Worm (Caenorhabditis elegans) whole organism, L2 larva: ENCODE data around the gene C54F6.20.

Experiments
- C34F6.9 ChIP-seq: fragments of 150-350 bp; optimal IDR thresholded peaks from 2 replicates; lab custom pipeline; 2014; ENCODE audit warnings: missing biosample characterization, missing genetic modification characterization
- Y55F3AM.14 ChIP-seq: fragments of 200-800 bp; sonication (Bioruptor generic); optimal IDR thresholded peaks from 2 replicates; lab custom pipeline; 2018; ENCODE audit warnings: mild to moderate bottlenecking, missing genetic modification characterization, missing compliant biosample characterization
- ZK546.5 ChIP-seq: sonication (generic microtip); optimal IDR thresholded peaks from 2 replicates; lab custom pipeline; 2017; ENCODE audit warnings: missing biosample characterization, missing genetic modification characterization
- alr-1 ChIP-seq: fragments of 150-350 bp; optimal IDR thresholded peaks from 2 replicates; lab custom pipeline; 2014; ENCODE audit warnings: missing biosample characterization, missing genetic modification characterization
- aly-2 ChIP-seq: fragments of 150-350 bp; optimal IDR thresholded peaks from 2 replicates; lab custom pipeline; 2014; ENCODE audit warnings: missing biosample characterization, missing genetic modification characterization
- ama-1 ChIP-seq: fragments of 150-350 bp; optimal IDR thresholded peaks from 2 replicates; lab custom pipeline; 2018; ENCODE audit warnings: inconsistent platforms
- blmp-1 ChIP-seq: sonication (generic microtip); optimal IDR thresholded peaks from 2 replicates; lab custom pipeline; 2017; ENCODE audit warnings: missing genetic modification characterization, mild to moderate bottlenecking, missing compliant biosample characterization, antibody characterized with exemption, moderate library complexity; ENCODE audit not compliant: insufficient read depth
- ceh-16 ChIP-seq: fragments of 150-350 bp; optimal IDR thresholded peaks from 2 replicates; lab custom pipeline; 2014; ENCODE audit warnings: missing biosample characterization, missing genetic modification characterization
- ceh-82 ChIP-seq: fragments of 150-350 bp; optimal IDR thresholded peaks from 2 replicates; lab custom pipeline; 2014; ENCODE audit warnings: missing biosample characterization, missing genetic modification characterization
- crh-2 ChIP-seq: sonication (generic microtip); optimal IDR thresholded peaks from 2 replicates; lab custom pipeline; 2017; ENCODE audit warnings: missing biosample characterization, missing genetic modification characterization
- dmd-4 ChIP-seq: sonication (generic microtip); optimal IDR thresholded peaks from 2 replicates; lab custom pipeline; 2017; ENCODE audit warnings: missing biosample characterization, missing genetic modification characterization
- elt-1 ChIP-seq: fragments of 150-350 bp; optimal IDR thresholded peaks from 2 replicates; lab custom pipeline; 2014; ENCODE audit warnings: missing biosample characterization, missing genetic modification characterization
- elt-3 ChIP-seq: sonication (generic microtip); optimal IDR thresholded peaks from 2 replicates; lab custom pipeline; 2017; ENCODE audit warnings: missing biosample characterization, missing genetic modification characterization
- fos-1 ChIP-seq: fragments of 150-350 bp; optimal IDR thresholded peaks from 2 replicates; lab custom pipeline; 2014; ENCODE audit warnings: missing biosample characterization, missing genetic modification characterization
- gmeb-1 ChIP-seq: fragments of 150-350 bp; optimal IDR thresholded peaks from 2 replicates; lab custom pipeline; 2014; ENCODE audit warnings: missing biosample characterization, missing genetic modification characterization
- lin-11 ChIP-seq: fragments of 150-350 bp; sonication (generic microtip); optimal IDR thresholded peaks from 2 replicates; lab custom pipeline; 2014; ENCODE audit warnings: missing biosample characterization, missing genetic modification characterization, inconsistent platforms, mixed read lengths
- lin-13 ChIP-seq: fragments of 150-350 bp; optimal IDR thresholded peaks from 2 replicates; lab custom pipeline; 2014; ENCODE audit warnings: missing biosample characterization, missing genetic modification reagents, missing genetic modification characterization
- lin-39 ChIP-seq: fragments of 150-350 bp; optimal IDR thresholded peaks from 2 replicates; lab custom pipeline; 2014; ENCODE audit warnings: missing biosample characterization, missing genetic modification reagents, missing genetic modification characterization
- lsy-2 ChIP-seq, 2 experiments: fragments of 150-350 bp in 1 of 2; sonication (generic microtip) in 1 of 2; optimal IDR thresholded peaks; 2 replicates each; lab custom pipeline; 2014 to 2017; ENCODE audit warnings: missing biosample characterization in 2 of 2, missing genetic modification characterization in 2 of 2
- mab-5 ChIP-seq: fragments of 150-350 bp; optimal IDR thresholded peaks from 2 replicates; lab custom pipeline; 2014; ENCODE audit warnings: missing biosample characterization, missing genetic modification characterization
- mbf-1 ChIP-seq: sonication (generic microtip); optimal IDR thresholded peaks from 2 replicates; lab custom pipeline; 2017; ENCODE audit warnings: missing biosample characterization, missing genetic modification characterization
- mdl-1 ChIP-seq, 2 experiments: fragments of 150-350 bp in 1 of 2; sonication (generic microtip) in 1 of 2; optimal IDR thresholded peaks; 2 replicates each; lab custom pipeline; 2017; ENCODE audit warnings: missing biosample characterization in 2 of 2, missing genetic modification characterization in 2 of 2
- nhr-10 ChIP-seq: sonication (generic microtip); optimal IDR thresholded peaks from 2 replicates; lab custom pipeline; 2017; ENCODE audit warnings: missing biosample characterization, missing genetic modification characterization
- nhr-11 ChIP-seq: fragments of 150-350 bp; optimal IDR thresholded peaks from 2 replicates; lab custom pipeline; 2014; ENCODE audit warnings: missing biosample characterization, missing genetic modification characterization
- nhr-21 ChIP-seq: fragments of 150-350 bp; optimal IDR thresholded peaks from 2 replicates; lab custom pipeline; 2014; ENCODE audit warnings: missing biosample characterization, missing genetic modification characterization
- nhr-23 ChIP-seq: fragments of 150-350 bp; optimal IDR thresholded peaks from 2 replicates; lab custom pipeline; 2014; ENCODE audit warnings: missing biosample characterization, missing genetic modification reagents, missing genetic modification characterization
- nhr-237 ChIP-seq: fragments of 150-350 bp; optimal IDR thresholded peaks from 2 replicates; lab custom pipeline; 2014; ENCODE audit warnings: missing biosample characterization, missing genetic modification characterization
- nhr-25 ChIP-seq: fragments of 150-350 bp; sonication (generic microtip); optimal IDR thresholded peaks from 3 replicates; lab custom pipeline; 2014; ENCODE audit warnings: missing biosample characterization, missing genetic modification characterization
- nhr-6 ChIP-seq: fragments of 150-350 bp; optimal IDR thresholded peaks from 2 replicates; lab custom pipeline; 2014; ENCODE audit warnings: missing biosample characterization, missing genetic modification characterization
- nhr-77 ChIP-seq: fragments of 150-350 bp; optimal IDR thresholded peaks from 2 replicates; lab custom pipeline; 2014; ENCODE audit warnings: missing biosample characterization, missing genetic modification characterization
- sma-3 ChIP-seq: sonication (generic microtip); optimal IDR thresholded peaks from 2 replicates; lab custom pipeline; 2016; ENCODE audit warnings: missing genetic modification reagents, missing genetic modification characterization, missing compliant biosample characterization
- sma-9 ChIP-seq, 2 experiments: fragments of 150-350 bp in 1 of 2; sonication (generic microtip) in 1 of 2; optimal IDR thresholded peaks; 2 replicates each; lab custom pipeline; 2014 to 2016; ENCODE audit warnings: missing genetic modification characterization in 2 of 2, mild to moderate bottlenecking in 1 of 2, missing biosample characterization in 1 of 2, missing compliant biosample characterization in 1 of 2, missing genetic modification reagents in 1 of 2, moderate library complexity in 1 of 2
- snpc-4 ChIP-seq: fragments of 150-350 bp; optimal IDR thresholded peaks from 2 replicates; lab custom pipeline; 2014; ENCODE audit warnings: missing biosample characterization, missing genetic modification characterization
- unc-39 ChIP-seq: fragments of 150-350 bp; optimal IDR thresholded peaks from 2 replicates; lab custom pipeline; 2014; ENCODE audit warnings: missing biosample characterization, missing genetic modification characterization
- unc-55 ChIP-seq: fragments of 150-350 bp; sonication (generic microtip); optimal IDR thresholded peaks from 3 replicates; lab custom pipeline; 2014; ENCODE audit warnings: missing biosample characterization, missing genetic modification reagents, missing genetic modification characterization
- unc-62 ChIP-seq: fragments of 150-350 bp; optimal IDR thresholded peaks from 2 replicates; lab custom pipeline; 2014; ENCODE audit warnings: missing biosample characterization, missing genetic modification reagents, missing genetic modification characterization
- zag-1 ChIP-seq: fragments of 150-350 bp; optimal IDR thresholded peaks from 2 replicates; lab custom pipeline; 2014; ENCODE audit warnings: missing biosample characterization, missing genetic modification characterization
- ztf-1 ChIP-seq: fragments of 200-800 bp; sonication (Bioruptor generic); conservative IDR thresholded peaks from 2 replicates; pipeline ENCODE4 v1.3.6; 2022; ENCODE audit warnings: missing genetic modification characterization, missing compliant biosample characterization
- ztf-4 ChIP-seq: fragments of 150-350 bp; optimal IDR thresholded peaks from 2 replicates; lab custom pipeline; 2014; ENCODE audit warnings: missing biosample characterization, missing genetic modification characterization

The C54F6.20 gene

DNA sequence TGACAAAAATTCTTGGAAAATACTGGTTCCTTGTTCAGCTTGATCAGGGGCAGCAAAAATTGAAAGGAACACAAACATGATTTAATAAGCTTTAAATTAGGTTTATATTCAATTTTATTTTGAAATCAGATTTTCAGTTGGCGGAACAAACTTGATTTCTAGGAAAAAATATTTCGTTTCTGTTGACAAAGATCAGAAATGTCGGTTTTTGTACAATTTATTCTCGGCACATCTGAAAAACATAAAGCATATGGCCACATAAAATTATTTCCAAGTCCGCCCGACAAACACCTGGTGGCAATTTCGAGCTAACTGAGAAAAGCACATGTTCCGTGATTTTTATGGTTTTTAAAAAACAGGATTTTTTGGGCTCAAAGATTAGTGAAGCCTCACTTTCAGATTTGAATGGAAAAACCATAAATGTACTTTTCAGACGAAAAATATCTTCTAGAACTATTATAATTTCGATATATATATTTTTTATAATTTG, 29.4 kb downstream of the C54F6.20 start, which contains the start of gene ttr-10:
TSS of gene ttr-10 (minus strand) at position 51 of the 490 bp plus-strand sequence.
- TF ChIP-seq elt-3 (tag; lab: Kevin White, UChicago): no peak
- no peak for TF ChIP-seq lin-11 (tag; lab: Kevin White, UChicago)
- TF ChIP-seq lin-39 (tag; lab: Kevin White, UChicago): no peak
- no peak for TF ChIP-seq zag-1 (tag; lab: Kevin White, UChicago)
- no peak for TF ChIP-seq ama-1 (lab: Kevin White, UChicago)
- TF ChIP-seq sma-9 (GFP tag; optimal IDR thresholded peaks at IDR 0.05; lab: Kevin White, UChicago): no peak
- no peak for TF ChIP-seq sma-9 (tag; optimal IDR thresholded peaks at IDR 0.05; lab: Kevin White, UChicago)
- no peak for TF ChIP-seq mab-5 (tag; lab: Kevin White, UChicago)
- TF ChIP-seq ceh-82 (tag; lab: Kevin White, UChicago): no peak
- TF ChIP-seq snpc-4 (tag; lab: Kevin White, UChicago): no peak
- no peak for TF ChIP-seq nhr-25
- no peak for TF ChIP-seq ztf-4
- no peak for TF ChIP-seq nhr-6 (tag; lab: Kevin White, UChicago)
- no peak for TF ChIP-seq ceh-16 (tag; lab: Kevin White, UChicago)
- no peak for TF ChIP-seq sma-3 (GFP tag; lab: Kevin White, UChicago)
- TF ChIP-seq nhr-10 (tag; lab: Kevin White, UChicago): no peak
- no peak for TF ChIP-seq mdl-1 (tag; optimal IDR thresholded peaks at IDR 0.05; lab: Kevin White, UChicago)
- no peak for TF ChIP-seq ztf-1 (GFP tag; lab: Robert Waterston, UW)
- no peak for TF ChIP-seq unc-39 (tag; lab: Kevin White, UChicago)
- no peak for TF ChIP-seq lsy-2 (tag; optimal IDR thresholded peaks at IDR 0.05; lab: Kevin White, UChicago)
- no peak for TF ChIP-seq alr-1

DNA sequence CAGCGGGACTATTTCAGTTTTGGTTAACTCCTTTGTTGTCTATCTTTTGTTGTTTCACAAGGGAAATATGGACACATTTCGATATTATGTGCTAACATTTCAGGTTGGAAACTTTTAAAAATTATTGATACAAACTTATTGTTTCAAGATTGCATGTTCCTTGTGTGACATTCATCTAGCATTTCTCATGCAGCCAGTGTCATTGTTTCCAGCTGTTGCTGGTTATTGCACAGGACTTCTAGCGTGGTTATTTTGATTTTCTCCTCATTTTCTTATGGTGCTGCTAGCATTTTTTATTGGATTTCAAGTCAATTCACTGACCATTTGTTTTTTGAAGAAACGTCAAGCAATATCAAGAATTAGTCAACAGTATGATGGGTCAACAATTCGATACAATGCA, 31.3 kb downstream of the C54F6.20 start:
- TF ChIP-seq mab-5 (tag; lab: Kevin White, UChicago): no peak
- no peak for TF ChIP-seq ztf-1 (GFP tag; lab: Robert Waterston, UW)
- no peak for TF ChIP-seq ZK546.5 (tag; lab: Kevin White, UChicago)
- TF ChIP-seq elt-1 (tag; lab: Kevin White, UChicago): no peak
- TF ChIP-seq nhr-77: no peak
- TF ChIP-seq unc-62 (GFP tag; lab: Kevin White, UChicago): no peak
- TF ChIP-seq gmeb-1 (tag; lab: Kevin White, UChicago): no peak
- TF ChIP-seq aly-2 (tag; lab: Kevin White, UChicago): no peak
- TF ChIP-seq elt-3 (tag; lab: Kevin White, UChicago): no peak
- no peak for TF ChIP-seq dmd-4
- no peak for TF ChIP-seq nhr-23 (tag; lab: Kevin White, UChicago)
- no peak for TF ChIP-seq nhr-10 (tag; lab: Kevin White, UChicago)
- TF ChIP-seq fos-1 (tag; lab: Kevin White, UChicago): no peak

DNA sequence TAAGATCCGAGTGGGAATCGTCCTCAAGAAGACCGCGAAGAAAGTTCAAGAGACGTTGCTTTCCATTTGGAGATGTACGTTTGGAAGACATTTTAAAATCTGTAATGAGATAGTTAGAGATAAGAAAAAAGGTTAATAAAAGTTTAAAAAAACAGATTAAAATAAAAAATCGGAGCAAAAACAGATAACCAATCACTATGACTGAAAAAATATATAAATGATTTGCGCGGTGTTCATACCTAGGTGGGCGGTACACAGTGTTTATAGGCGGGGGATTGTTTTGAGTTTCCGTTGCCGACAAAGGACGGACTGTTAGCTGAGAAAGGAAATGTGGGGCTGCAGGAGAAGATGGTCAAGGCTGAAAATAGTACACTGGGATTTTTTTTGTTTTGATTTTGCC, 34.1 kb downstream of the C54F6.20 start, which contains the start of gene ets-7:
TSS of gene ets-7 (minus strand) at position 101 of the 400 bp plus-strand sequence.
- no peak for TF ChIP-seq unc-55 (GFP tag; lab: Kevin White, UChicago)
- no peak for TF ChIP-seq ZK546.5 (tag; lab: Kevin White, UChicago)
- no peak for TF ChIP-seq nhr-11 (tag; lab: Kevin White, UChicago)
- TF ChIP-seq sma-3 (GFP tag; lab: Kevin White, UChicago): no peak
- TF ChIP-seq ceh-16 (tag; lab: Kevin White, UChicago): no peak
- no peak for TF ChIP-seq unc-39 (tag; lab: Kevin White, UChicago)
- no peak for TF ChIP-seq mdl-1 (tag; optimal IDR thresholded peaks at IDR 0.05; lab: Kevin White, UChicago)
- no peak for TF ChIP-seq lin-13 (GFP tag; lab: Kevin White, UChicago)
- TF ChIP-seq Y55F3AM.14 (GFP tag; lab: Kevin White, UChicago): no peak
- TF ChIP-seq dmd-4: no peak
- TF ChIP-seq mab-5 (tag; lab: Kevin White, UChicago): no peak
- TF ChIP-seq ceh-82 (tag; lab: Kevin White, UChicago): no peak
- no peak for TF ChIP-seq elt-1 (tag; lab: Kevin White, UChicago)
- TF ChIP-seq unc-62 (GFP tag; lab: Kevin White, UChicago): no peak
- TF ChIP-seq nhr-10 (tag; lab: Kevin White, UChicago): no peak
- TF ChIP-seq aly-2 (tag; lab: Kevin White, UChicago): no peak
- no peak for TF ChIP-seq nhr-23 (tag; lab: Kevin White, UChicago)
- TF ChIP-seq zag-1 (tag; lab: Kevin White, UChicago): no peak

DNA sequence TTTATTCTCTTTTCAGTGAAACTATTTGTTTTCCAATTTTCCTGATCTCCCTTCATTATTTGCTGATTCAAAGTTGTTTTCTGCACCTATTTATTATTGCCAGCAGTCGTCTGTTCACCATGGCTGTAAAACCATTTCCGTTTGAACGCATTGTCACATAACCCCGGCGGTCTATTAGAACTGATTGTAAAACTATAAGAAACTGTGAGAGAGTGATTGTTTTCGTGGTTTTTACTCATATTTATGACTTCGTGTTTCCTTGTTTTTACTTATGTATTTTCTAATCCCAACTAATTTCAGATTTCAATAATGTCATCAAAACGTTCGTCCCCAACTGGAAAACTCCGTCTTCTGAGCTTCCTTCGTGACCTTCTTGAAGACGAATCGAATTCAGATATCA, 38.4 kb downstream of the C54F6.20 start, which contains the start of gene F19F10.1:
TSS of gene F19F10.1 (plus strand) at position 301 of the 400 bp plus-strand sequence.
- TF ChIP-seq elt-1 (tag; lab: Kevin White, UChicago) (no peak), ceh-82 (tag; lab: Kevin White, UChicago) (no peak), zag-1 (tag; lab: Kevin White, UChicago) (no peak), alr-1 (no peak), ztf-4 (no peak), ama-1 (lab: Kevin White, UChicago) (no peak), lin-39 (tag; lab: Kevin White, UChicago) (no peak), aly-2 (tag; lab: Kevin White, UChicago) (no peak), unc-39 (tag; lab: Kevin White, UChicago) (no peak), nhr-237 (no peak), mbf-1 (no peak), crh-2 (tag; lab: Kevin White, UChicago) (no peak), blmp-1 (no peak), mdl-1 (tag; optimal IDR thresholded peaks at IDR 0.05; lab: Kevin White, UChicago) (no peak), C34F6.9 (tag; lab: Kevin White, UChicago) (no peak), nhr-21 (tag; lab: Kevin White, UChicago) (no peak), nhr-77 (no peak), nhr-23 (tag; lab: Kevin White, UChicago) (no peak), unc-55 (GFP tag; lab: Kevin White, UChicago) (no peak)
